Fruit fly (Drosophila melanogaster) whole organism, embryonic: ENCODE data around the gene Der-2.
A peak's percentile ranks its signal among the peaks of the same experiment; 100 is the strongest.

Source experiments
- Ada2b ChIP-seq: fragments of 200-800 bp; sonication (Bioruptor generic); IDR thresholded peaks from 2 replicates; pipeline ENCODE4 v1.3.6; 2022; ENCODE audit warnings: missing biosample characterization, missing genetic modification characterization
- Aef1 ChIP-seq: fragments of 200-800 bp; sonication (Bioruptor generic); IDR thresholded peaks from 3 replicates; pipeline ENCODE4 v1.3.6; 2022; ENCODE audit warnings: missing biosample characterization, missing genetic modification characterization
- CG10321 ChIP-seq: fragments of 200-800 bp; sonication (Bioruptor generic); IDR thresholded peaks from 2 replicates; pipeline ENCODE4 v1.3.6; 2022; ENCODE audit warnings: missing biosample characterization, missing genetic modification characterization
- CG11723 ChIP-seq: fragments of 200-800 bp; sonication (Bioruptor generic); optimal IDR thresholded peaks from 2 replicates; lab custom pipeline; 2017; ENCODE audit warnings: missing biosample characterization, mild to moderate bottlenecking, missing genetic modification characterization
- CG12744 ChIP-seq: fragments of 200-800 bp; sonication (Bioruptor generic); optimal IDR thresholded peaks from 2 replicates; lab custom pipeline; 2016; ENCODE audit warnings: missing biosample characterization, missing genetic modification characterization
- CG14050 ChIP-seq: fragments of 200-800 bp; sonication (Bioruptor generic); IDR thresholded peaks from 3 replicates; pipeline ENCODE4 v1.3.6; 2022; ENCODE audit warnings: missing biosample characterization, missing genetic modification characterization
- CG15269 ChIP-seq: fragments of 200-800 bp; sonication (Bioruptor generic); optimal IDR thresholded peaks from 2 replicates; lab custom pipeline; 2018; ENCODE audit warnings: missing biosample characterization, mild to moderate bottlenecking, missing genetic modification characterization, moderate library complexity
- CG16779 ChIP-seq: fragments of 200-800 bp; sonication (Bioruptor generic); IDR thresholded peaks from 2 replicates; pipeline ENCODE4 v1.3.6; 2022; ENCODE audit warnings: missing biosample characterization, missing genetic modification characterization
- CG17328 ChIP-seq: fragments of 200-800 bp; sonication (Bioruptor generic); IDR thresholded peaks from 2 replicates; pipeline ENCODE4 v1.3.6; 2022; ENCODE audit warnings: missing biosample characterization, missing genetic modification characterization
- CG17385 ChIP-seq: fragments of 200-800 bp; sonication (Bioruptor generic); optimal IDR thresholded peaks from 3 replicates; lab custom pipeline; 2018; ENCODE audit warnings: missing biosample characterization, mild to moderate bottlenecking, missing genetic modification characterization
- CG18262 ChIP-seq: fragments of 200-800 bp; optimal IDR thresholded peaks from 3 replicates; lab custom pipeline; 2019; ENCODE audit warnings: missing biosample characterization, mild to moderate bottlenecking, missing genetic modification characterization, moderate library complexity
- CG3065 ChIP-seq: fragments of 200-800 bp; sonication (Bioruptor generic); optimal IDR thresholded peaks from 2 replicates; lab custom pipeline; 2016; ENCODE audit warnings: missing biosample characterization, missing genetic modification characterization
- CG31388 ChIP-seq: fragments of 200-800 bp; sonication (Bioruptor generic); optimal IDR thresholded peaks from 2 replicates; lab custom pipeline; 2016; ENCODE audit warnings: missing biosample characterization, missing genetic modification characterization
- CG32772 ChIP-seq: fragments of 200-800 bp; sonication (Bioruptor generic); IDR thresholded peaks from 2 replicates; pipeline ENCODE4 v1.3.6; 2022; ENCODE audit warnings: missing biosample characterization, missing genetic modification characterization
- CG3838 ChIP-seq: fragments of 200-800 bp; sonication (Bioruptor generic); optimal IDR thresholded peaks from 3 replicates; lab custom pipeline; 2016; ENCODE audit warnings: missing biosample characterization, missing genetic modification characterization
- CG6272 ChIP-seq: fragments of 200-800 bp; sonication (Bioruptor generic); IDR thresholded peaks from 2 replicates; pipeline ENCODE4 v1.3.6; 2022; ENCODE audit warnings: missing biosample characterization, missing genetic modification characterization
- CG7928 ChIP-seq: fragments of 200-800 bp; sonication (Bioruptor generic); optimal IDR thresholded peaks from 2 replicates; lab custom pipeline; 2017; ENCODE audit warnings: missing biosample characterization, mild to moderate bottlenecking, missing genetic modification characterization
- CG8089 ChIP-seq: fragments of 200-800 bp; sonication (Bioruptor generic); optimal IDR thresholded peaks from 3 replicates; lab custom pipeline; 2016; ENCODE audit warnings: missing biosample characterization, missing genetic modification characterization
- CG8290 ChIP-seq, 3 experiments: fragments of 200-800 bp; sonication (Bioruptor generic); optimal IDR thresholded peaks; 2 replicates each; lab custom pipeline; 2016 to 2019; ENCODE audit warnings: missing biosample characterization in 3 of 3, missing genetic modification characterization in 3 of 3, mild to moderate bottlenecking in 2 of 3, moderate library complexity in 1 of 3
- CG8924 ChIP-seq: fragments of 200-800 bp; optimal IDR thresholded peaks from 3 replicates; lab custom pipeline; 2019; ENCODE audit warnings: missing biosample characterization, mild to moderate bottlenecking, missing genetic modification characterization, moderate library complexity
- Camta ChIP-seq: fragments of 200-800 bp; sonication (Bioruptor generic); optimal IDR thresholded peaks from 2 replicates; lab custom pipeline; 2016; ENCODE audit warnings: missing biosample characterization, missing genetic modification characterization
- Chrac-16 ChIP-seq: fragments of 200-800 bp; sonication (Bioruptor generic); optimal IDR thresholded peaks from 3 replicates; lab custom pipeline; 2016; ENCODE audit warnings: missing biosample characterization, missing genetic modification characterization
- CoRest ChIP-seq: fragments of 200-800 bp; sonication (Bioruptor generic); optimal IDR thresholded peaks from 3 replicates; lab custom pipeline; 2018; ENCODE audit warnings: missing biosample characterization, mild to moderate bottlenecking, missing genetic modification characterization, moderate library complexity
- Dek ChIP-seq: fragments of 200-800 bp; sonication (Bioruptor generic); optimal IDR thresholded peaks from 3 replicates; lab custom pipeline; 2019; ENCODE audit warnings: missing biosample characterization, mild to moderate bottlenecking, missing genetic modification characterization, moderate library complexity
- Dip3 ChIP-seq: fragments of 200-800 bp; sonication (Bioruptor generic); optimal IDR thresholded peaks from 3 replicates; lab custom pipeline; 2016; ENCODE audit warnings: missing biosample characterization, missing genetic modification characterization
- HLHmδ ChIP-seq: fragments of 200-800 bp; sonication (Bioruptor generic); optimal IDR thresholded peaks from 2 replicates; lab custom pipeline; 2018; ENCODE audit warnings: missing biosample characterization, mild to moderate bottlenecking, missing genetic modification characterization, moderate library complexity
- Hmx ChIP-seq: fragments of 200-800 bp; sonication (Bioruptor generic); optimal IDR thresholded peaks from 2 replicates; lab custom pipeline; 2016; ENCODE audit warnings: missing biosample characterization, missing genetic modification characterization
- Kr ChIP-seq: fragments of 200-800 bp; sonication (Bioruptor generic); optimal IDR thresholded peaks from 2 replicates; lab custom pipeline; 2017; ENCODE audit warnings: missing biosample characterization, mild to moderate bottlenecking, missing genetic modification characterization
- Med ChIP-seq: fragments of 200-800 bp; sonication (Bioruptor generic); peaks from one replicate; lab custom pipeline; 2016; ENCODE audit warnings: missing biosample characterization, missing genetic modification characterization, mild to moderate bottlenecking, inconsistent platforms, moderate library complexity
- PHDP ChIP-seq: fragments of 200-800 bp; sonication (Bioruptor generic); optimal IDR thresholded peaks from 3 replicates; lab custom pipeline; 2018; ENCODE audit warnings: missing biosample characterization, mild to moderate bottlenecking, missing genetic modification characterization, moderate library complexity
- Tbp ChIP-seq: fragments of >200 bp; optimal IDR thresholded peaks from 2 replicates; lab custom pipeline; 2018; ENCODE audit warnings: missing biosample characterization, missing genetic modification characterization
- abd-A ChIP-seq: fragments of 200-800 bp; sonication (Bioruptor generic); optimal IDR thresholded peaks from 3 replicates; lab custom pipeline; 2019; ENCODE audit warnings: missing biosample characterization, mild to moderate bottlenecking, missing genetic modification characterization, moderate library complexity
- ase ChIP-seq: fragments of 200-800 bp; sonication (Bioruptor generic); IDR thresholded peaks from 3 replicates; pipeline ENCODE4 v1.3.6; 2022; ENCODE audit warnings: missing biosample characterization, missing genetic modification characterization
- chn ChIP-seq: fragments of 200-800 bp; sonication (Bioruptor generic); optimal IDR thresholded peaks from 2 replicates; lab custom pipeline; 2016; ENCODE audit warnings: missing biosample characterization, missing genetic modification characterization
- dimm ChIP-seq: fragments of 200-800 bp; sonication (Bioruptor generic); IDR thresholded peaks from 2 replicates; pipeline ENCODE4 v1.3.6; 2022; ENCODE audit warnings: missing biosample characterization, missing genetic modification characterization
- gfzf ChIP-seq: fragments of 200-800 bp; sonication (Bioruptor generic); optimal IDR thresholded peaks from 2 replicates; lab custom pipeline; 2016; ENCODE audit warnings: missing biosample characterization, mild to moderate bottlenecking, missing genetic modification characterization, moderate library complexity
- gsb-n ChIP-seq: fragments of 200-800 bp; sonication (Bioruptor generic); optimal IDR thresholded peaks from 3 replicates; lab custom pipeline; 2018; ENCODE audit warnings: missing biosample characterization, mild to moderate bottlenecking, missing genetic modification characterization
- jumu ChIP-seq: fragments of 200-800 bp; sonication (Bioruptor generic); optimal IDR thresholded peaks from 3 replicates; lab custom pipeline; 2016; ENCODE audit warnings: missing biosample characterization, missing genetic modification characterization
- kah ChIP-seq: fragments of 200-800 bp; sonication (Bioruptor generic); optimal IDR thresholded peaks from 2 replicates; lab custom pipeline; 2018; ENCODE audit warnings: missing biosample characterization, mild to moderate bottlenecking, missing genetic modification characterization
- lbe ChIP-seq: fragments of 200-800 bp; sonication (Bioruptor generic); optimal IDR thresholded peaks from 2 replicates; lab custom pipeline; 2016; ENCODE audit warnings: missing biosample characterization, mild to moderate bottlenecking, missing genetic modification characterization
- lilli ChIP-seq: fragments of 200-800 bp; sonication (Bioruptor generic); optimal IDR thresholded peaks from 3 replicates; lab custom pipeline; 2016; ENCODE audit warnings: missing biosample characterization, missing genetic modification characterization
- nerfin-2 ChIP-seq: fragments of 200-800 bp; sonication (Bioruptor generic); IDR thresholded peaks from 2 replicates; pipeline ENCODE4 v1.3.6; 2022; ENCODE audit warnings: missing biosample characterization, missing genetic modification characterization; ENCODE audit not compliant: partially characterized antibody
- nmo ChIP-seq: fragments of 200-800 bp; sonication (Bioruptor generic); optimal IDR thresholded peaks from 2 replicates; lab custom pipeline; 2018; ENCODE audit warnings: missing biosample characterization, mild to moderate bottlenecking, missing genetic modification characterization, moderate library complexity
- pum ChIP-seq: fragments of 200-800 bp; sonication (Bioruptor generic); optimal IDR thresholded peaks from 2 replicates; lab custom pipeline; 2016; ENCODE audit warnings: missing biosample characterization, missing genetic modification characterization
- schlank ChIP-seq: fragments of 200-800 bp; sonication (Bioruptor generic); optimal IDR thresholded peaks from 2 replicates; lab custom pipeline; 2018; ENCODE audit warnings: missing biosample characterization, mild to moderate bottlenecking, missing genetic modification characterization
- scrt ChIP-seq: fragments of 200-800 bp; sonication (Bioruptor generic); optimal IDR thresholded peaks from 2 replicates; lab custom pipeline; 2018; ENCODE audit warnings: missing biosample characterization, mild to moderate bottlenecking, missing genetic modification characterization, moderate library complexity
- slbo ChIP-seq: fragments of 200-800 bp; sonication (Bioruptor generic); IDR thresholded peaks from 2 replicates; pipeline ENCODE4 v1.3.6; 2022; ENCODE audit warnings: missing biosample characterization, missing genetic modification characterization
- so ChIP-seq: fragments of 200-800 bp; sonication (Bioruptor generic); IDR thresholded peaks from 3 replicates; pipeline ENCODE4 v1.3.6; 2022; ENCODE audit warnings: missing biosample characterization, missing genetic modification characterization
- tio ChIP-seq: fragments of 200-800 bp; sonication (Bioruptor generic); optimal IDR thresholded peaks from 2 replicates; lab custom pipeline; 2017; ENCODE audit warnings: missing biosample characterization, missing genetic modification characterization, inconsistent platforms
- vnd ChIP-seq: fragments of 200-800 bp; sonication (Bioruptor generic); IDR thresholded peaks from 3 replicates; pipeline ENCODE4 v1.3.6; 2022; ENCODE audit warnings: missing biosample characterization, missing genetic modification characterization; ENCODE audit not compliant: partially characterized antibody
- wdn ChIP-seq: fragments of 200-800 bp; sonication (Bioruptor generic); IDR thresholded peaks from 2 replicates; pipeline ENCODE4 v1.3.6; 2022; ENCODE audit warnings: missing biosample characterization, missing genetic modification characterization
- wor ChIP-seq: fragments of 200-800 bp; sonication (Bioruptor generic); IDR thresholded peaks from 2 replicates; pipeline ENCODE4 v1.3.6; 2022; ENCODE audit warnings: missing biosample characterization, missing genetic modification characterization
- zfh1 ChIP-seq: fragments of 200-800 bp; sonication (Bioruptor generic); IDR thresholded peaks from 3 replicates; pipeline ENCODE4 v1.3.6; 2022; ENCODE audit warnings: missing biosample characterization, missing genetic modification characterization

Der-2 gene

DNA sequence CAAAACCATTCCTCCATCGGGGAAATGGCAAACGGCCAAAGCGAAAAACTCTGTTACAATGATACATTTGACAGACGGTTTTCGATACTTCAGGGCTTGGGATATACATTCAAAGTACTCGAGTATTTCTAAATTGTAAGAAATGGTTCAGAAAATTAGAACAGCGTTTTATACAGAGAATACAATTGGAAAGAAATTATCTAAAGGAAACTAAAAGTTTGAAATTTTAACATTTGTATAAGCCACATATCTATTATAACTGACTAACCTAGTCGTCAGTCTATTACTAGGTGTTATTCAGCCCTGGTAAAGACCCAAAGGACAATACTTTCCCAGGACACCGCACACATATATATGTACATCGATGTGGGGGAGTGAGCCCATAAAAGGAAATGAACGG is 7.6 kb downstream of the Der-2 start (continued):
- TF ChIP-seq wdn (GFP tag; lab: Robert Waterston, UW) (no peak), lbe (GFP tag; lab: Kevin White, UChicago) (no peak), schlank (tag; lab: Kevin White, UChicago) (no peak), nmo (GFP tag; lab: Kevin White, UChicago) (peak; percentile 22), Dip3 (no peak), abd-A (tag; lab: Kevin White, UChicago) (no peak), CG17328 (no peak), lilli (GFP tag; lab: Kevin White, UChicago) (peak; percentile 3), Med (GFP tag; lab: Kevin White, UChicago) (peak; percentile 56), CG31388 (GFP tag; lab: Kevin White, UChicago) (no peak), Tbp (GFP tag; lab: Kevin White, UChicago) (no peak), vnd (GFP tag; lab: Robert Waterston, UW) (no peak), CG7928 (GFP tag; lab: Kevin White, UChicago) (peak; percentile 71), Hmx (GFP tag; lab: Kevin White, UChicago) (no peak), Dek (tag; lab: Kevin White, UChicago) (no peak), so (no peak), wor (GFP tag; lab: Robert Waterston, UW) (no peak), PHDP (tag; lab: Kevin White, UChicago) (peak; percentile 44), CG12744 (no peak), tio (no peak), jumu (GFP tag; lab: Kevin White, UChicago) (no peak), kah (GFP tag; lab: Kevin White, UChicago) (no peak), CG16779 (GFP tag; lab: Robert Waterston, UW) (no peak), chn (GFP tag; lab: Kevin White, UChicago) (no peak), gsb-n (tag; lab: Kevin White, UChicago) (no peak), Ada2b (GFP tag; lab: Robert Waterston, UW) (no peak), nerfin-2 (no peak), CG18262 (peak; percentile 49), pum (GFP tag; lab: Kevin White, UChicago) (no peak), CG8924 (tag; lab: Kevin White, UChicago) (peak; percentile 54), CG6272 (GFP tag; lab: Robert Waterston, UW) (no peak), slbo (GFP tag; lab: Robert Waterston, UW) (no peak), Chrac-16 (GFP tag; lab: Kevin White, UChicago) (no peak), CG17385 (peak; percentile 17), CG10321 (GFP tag; lab: Robert Waterston, UW) (no peak), CG8290 (GFP tag; optimal IDR thresholded peaks at IDR 0.05; lab: Kevin White, UChicago) (no peak), CG8290 (tag; optimal IDR thresholded peaks at IDR 0.05; lab: Kevin White, UChicago) (no peak), CG32772 (GFP tag; lab: Robert Waterston, UW) (no peak), dimm (GFP tag; lab: Robert Waterston, UW) (no peak), Camta (GFP tag; lab: Kevin White, UChicago) (no peak), scrt (GFP tag; lab: Kevin White, UChicago) (peak; percentile 55), CG15269 (tag; lab: Kevin White, UChicago) (no peak), CG8089 (GFP tag; lab: Kevin White, UChicago) (no peak), CoRest (tag; lab: Kevin White, UChicago) (peak; percentile 52), Aef1 (no peak), CG14050 (GFP tag; lab: Robert Waterston, UW) (no peak), CG3065 (GFP tag; lab: Kevin White, UChicago) (no peak), Kr (no peak), CG3838 (GFP tag; lab: Kevin White, UChicago) (no peak), HLHmδ (GFP tag; lab: Kevin White, UChicago) (no peak), zfh1 (GFP tag; lab: Robert Waterston, UW) (no peak), ase (GFP tag; lab: Robert Waterston, UW) (no peak), gfzf (no peak), CG11723 (GFP tag; lab: Kevin White, UChicago) (no peak)
